Fruit fly (Drosophila melanogaster): Measurements from ENCODE around the gene in.

dm6 chr3L:20370013-20370412 lies 3.0 kb downstream of the in start, which contains the start of gene CG13247:
- TF ChIP-seq CG15336 (GFP tag; IDR thresholded peaks at IDR 0.05): no peak
- no peak for TF ChIP-seq fd85E (GFP tag; optimal IDR thresholded peaks at IDR 0.05)
- no peak for TF ChIP-seq dsx (GFP tag; optimal IDR thresholded peaks at IDR 0.05; ENCODE audit: poor library complexity, severe bottlenecking)
- TF ChIP-seq acj6 (GFP tag; optimal IDR thresholded peaks at IDR 0.05): no peak
- TF ChIP-seq achi (GFP tag; optimal IDR thresholded peaks at IDR 0.05): no peak

All from whole organism, prepupa.